Worm (Caenorhabditis elegans) whole organism, midembryonic: ENCODE results near the gene W04E12.2.

ENCODE experiments used
- T22C8.4 ChIP-seq: fragments of 200-800 bp; sonication (Bioruptor generic); IDR thresholded peaks from 2 replicates; pipeline ENCODE4 v1.3.6; 2022; ENCODE audit warnings: missing genetic modification characterization, missing compliant biosample characterization
- cog-1 ChIP-seq: sonication (generic microtip); optimal IDR thresholded peaks from 2 replicates; lab custom pipeline; 2016; ENCODE audit warnings: missing genetic modification characterization, missing compliant biosample characterization
- flt-1 ChIP-seq: fragments of 200-800 bp; sonication (Bioruptor generic); IDR thresholded peaks from 2 replicates; pipeline ENCODE4 v1.3.6; 2022; ENCODE audit warnings: missing genetic modification characterization, missing compliant biosample characterization
- klf-2 ChIP-seq: fragments of 200-800 bp; sonication (Bioruptor generic); conservative IDR thresholded peaks from 2 replicates; pipeline ENCODE4 v1.3.6; 2022; ENCODE audit warnings: missing genetic modification reagents, missing genetic modification characterization, missing compliant biosample characterization
- tab-1 ChIP-seq: fragments of 200-800 bp; sonication (Bioruptor generic); IDR thresholded peaks from 2 replicates; pipeline ENCODE4 v1.3.6; 2022; ENCODE audit warnings: missing genetic modification characterization, missing compliant biosample characterization
- ztf-29 ChIP-seq: fragments of 200-800 bp; sonication (Bioruptor generic); IDR thresholded peaks from 2 replicates; pipeline ENCODE4 v1.3.6; 2022; ENCODE audit warnings: missing genetic modification reagents, missing genetic modification characterization, missing compliant biosample characterization

DNA sequence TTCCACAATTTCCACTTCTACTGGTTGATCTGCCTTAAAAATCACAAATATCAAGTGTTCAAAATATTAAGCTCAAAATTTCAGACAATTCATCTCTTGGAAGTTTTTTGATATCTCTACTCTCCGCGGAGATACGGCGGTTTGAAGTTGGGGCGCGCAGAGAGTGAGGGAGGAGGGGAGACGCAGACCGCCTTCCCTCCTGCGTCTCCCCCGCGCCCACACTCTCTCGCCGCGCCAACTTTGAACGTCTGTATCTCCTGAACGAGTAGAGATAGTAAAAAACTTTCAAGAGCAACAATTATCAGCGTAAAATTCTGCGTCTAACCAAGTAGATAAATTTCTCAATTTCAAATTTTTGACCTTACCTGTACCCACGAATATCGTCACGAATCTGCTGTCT lies 12.9 kb downstream of the W04E12.2 start:
- TF ChIP-seq tab-1 (GFP tag; lab: Robert Waterston, UW) (no peak), T22C8.4 (GFP tag; lab: Robert Waterston, UW) (no peak), flt-1 (GFP tag; lab: Robert Waterston, UW) (no peak), klf-2 (GFP tag; lab: Robert Waterston, UW) (no peak), cog-1 (tag; lab: Kevin White, UChicago) (no peak), ztf-29 (no peak)
